Fruit fly (Drosophila melanogaster) whole organism, embryonic: ENCODE results near the gene CG31493.
A peak's percentile ranks its signal among the peaks of the same experiment; 100 is the strongest.

ENCODE experiments used
- Awh ChIP-seq: fragments of 200-800 bp; sonication (Bioruptor generic); IDR thresholded peaks from 2 replicates; pipeline ENCODE4, ENCODE4 v1.3.6; 2022; ENCODE audit warnings: missing biosample characterization, missing genetic modification characterization
- CG12299 ChIP-seq: fragments of 200-800 bp; sonication (Bioruptor generic); optimal IDR thresholded peaks from 2 replicates; lab custom pipeline; 2018; ENCODE audit warnings: missing biosample characterization, mild to moderate bottlenecking, missing genetic modification characterization
- CG12744 ChIP-seq: fragments of 200-800 bp; sonication (Bioruptor generic); optimal IDR thresholded peaks from 2 replicates; lab custom pipeline; 2016; ENCODE audit warnings: missing biosample characterization, missing genetic modification characterization
- CG1602 ChIP-seq: fragments of 200-800 bp; sonication (Bioruptor generic); optimal IDR thresholded peaks from 3 replicates; lab custom pipeline; 2016; ENCODE audit warnings: missing biosample characterization, missing genetic modification characterization
- CG16863 ChIP-seq: fragments of 200-800 bp; sonication (Bioruptor generic); optimal IDR thresholded peaks from 3 replicates; lab custom pipeline; 2016; ENCODE audit warnings: missing biosample characterization, missing genetic modification characterization
- CG17359 ChIP-seq: fragments of 200-800 bp; sonication (Bioruptor generic); optimal IDR thresholded peaks from 3 replicates; lab custom pipeline; 2018; ENCODE audit warnings: missing biosample characterization, mild to moderate bottlenecking, missing genetic modification characterization, moderate library complexity
- CG17612 ChIP-seq: fragments of 200-800 bp; sonication (Bioruptor generic); IDR thresholded peaks from 2 replicates; pipeline ENCODE4 v1.3.6; 2022; ENCODE audit warnings: missing biosample characterization, missing genetic modification characterization
- CG32767 ChIP-seq: fragments of 200-800 bp; sonication (Bioruptor generic); IDR thresholded peaks from 2 replicates; pipeline ENCODE4 v1.3.6; 2022; ENCODE audit warnings: missing biosample characterization, missing genetic modification characterization
- CG3281 ChIP-seq: fragments of 200-800 bp; sonication (Bioruptor generic); optimal IDR thresholded peaks from 3 replicates; lab custom pipeline; 2017; ENCODE audit warnings: missing biosample characterization, mild to moderate bottlenecking, missing genetic modification characterization
- CG3726 ChIP-seq: fragments of 200-800 bp; sonication (Bioruptor generic); IDR thresholded peaks from 3 replicates; pipeline ENCODE4, ENCODE4 v1.3.6; 2022; ENCODE audit warnings: missing biosample characterization, missing genetic modification characterization
- CG3847 ChIP-seq: fragments of 200-800 bp; sonication (Bioruptor generic); IDR thresholded peaks from 2 replicates; pipeline ENCODE4 v1.3.6; 2022; ENCODE audit warnings: missing biosample characterization, missing genetic modification characterization
- CG42726 ChIP-seq: fragments of 200-800 bp; sonication (Bioruptor generic); IDR thresholded peaks from 2 replicates; pipeline ENCODE4 v1.3.6; 2022; ENCODE audit warnings: missing biosample characterization, missing genetic modification characterization; ENCODE audit not compliant: partially characterized antibody
- CG4424 ChIP-seq: fragments of 200-800 bp; sonication (Bioruptor generic); optimal IDR thresholded peaks from 3 replicates; lab custom pipeline; 2016; ENCODE audit warnings: missing biosample characterization, missing genetic modification characterization
- CG8388 ChIP-seq: fragments of 200-800 bp; sonication (Bioruptor generic); optimal IDR thresholded peaks from 2 replicates; lab custom pipeline; 2019; ENCODE audit warnings: missing biosample characterization, mild to moderate bottlenecking, missing genetic modification characterization, moderate library complexity
- CG9609 ChIP-seq: fragments of 200-800 bp; sonication (Bioruptor generic); optimal IDR thresholded peaks from 3 replicates; lab custom pipeline; 2016; ENCODE audit warnings: missing biosample characterization, missing genetic modification characterization
- CG9727 ChIP-seq: fragments of 200-800 bp; sonication (Bioruptor generic); optimal IDR thresholded peaks from 3 replicates; lab custom pipeline; 2017; ENCODE audit warnings: missing biosample characterization, mild to moderate bottlenecking, missing genetic modification characterization
- CTCF ChIP-seq: fragments of 200-800 bp; sonication (Bioruptor generic); optimal IDR thresholded peaks from 2 replicates; lab custom pipeline; 2017; ENCODE audit warnings: missing biosample characterization, mild to moderate bottlenecking, missing genetic modification characterization, moderate library complexity
- D19B ChIP-seq: fragments of 200-800 bp; sonication (Bioruptor generic); optimal IDR thresholded peaks from 2 replicates; lab custom pipeline; 2017; ENCODE audit warnings: missing biosample characterization, mild to moderate bottlenecking, missing genetic modification characterization
- Deaf1 ChIP-seq: fragments of 200-800 bp; optimal IDR thresholded peaks from 3 replicates; lab custom pipeline; 2019; ENCODE audit warnings: missing biosample characterization, mild to moderate bottlenecking, missing genetic modification characterization, moderate library complexity
- Dref ChIP-seq: fragments of 200-800 bp; sonication (Bioruptor generic); IDR thresholded peaks from 2 replicates; pipeline ENCODE4 v1.3.6; 2022; ENCODE audit warnings: missing biosample characterization, missing genetic modification characterization
- Elba2 ChIP-seq: fragments of 200-800 bp; sonication (Bioruptor generic); optimal IDR thresholded peaks from 3 replicates; lab custom pipeline; 2016; ENCODE audit warnings: missing biosample characterization, missing genetic modification characterization
- Gug ChIP-seq: fragments of 200-800 bp; sonication (Bioruptor generic); IDR thresholded peaks from 4 replicates; pipeline ENCODE4 v1.3.6; 2022; ENCODE audit warnings: missing biosample characterization, missing genetic modification characterization
- H2.0 ChIP-seq: fragments of 200-800 bp; sonication (Bioruptor generic); IDR thresholded peaks from 2 replicates; pipeline ENCODE4 v1.3.6; 2022; ENCODE audit warnings: missing biosample characterization, missing genetic modification characterization
- Hand ChIP-seq: fragments of 200-800 bp; sonication (Bioruptor generic); optimal IDR thresholded peaks from 2 replicates; lab custom pipeline; 2017; ENCODE audit warnings: mild to moderate bottlenecking, missing biosample characterization, missing genetic modification reagents, missing genetic modification characterization
- MBD-R2 ChIP-seq: fragments of 200-800 bp; sonication (Bioruptor generic); IDR thresholded peaks from 2 replicates; pipeline ENCODE4 v1.3.6; 2022; ENCODE audit warnings: missing biosample characterization, missing genetic modification characterization
- NC2α ChIP-seq: fragments of 200-800 bp; sonication (Bioruptor generic); optimal IDR thresholded peaks from 2 replicates; lab custom pipeline; 2016; ENCODE audit warnings: missing biosample characterization, missing genetic modification characterization
- Poxn ChIP-seq: fragments of 200-800 bp; sonication (Bioruptor generic); IDR thresholded peaks from 2 replicates; pipeline ENCODE4 v1.3.6; 2022; ENCODE audit warnings: missing biosample characterization, missing genetic modification characterization
- Sox100B ChIP-seq: fragments of 200-800 bp; sonication (Bioruptor generic); optimal IDR thresholded peaks from 3 replicates; lab custom pipeline; 2018; ENCODE audit warnings: missing biosample characterization, mild to moderate bottlenecking, missing genetic modification characterization
- Sox102F ChIP-seq: fragments of 200-800 bp; sonication (Bioruptor generic); optimal IDR thresholded peaks from 2 replicates; lab custom pipeline; 2018; ENCODE audit warnings: missing biosample characterization, mild to moderate bottlenecking, missing genetic modification characterization, moderate library complexity
- ap ChIP-seq: fragments of 200-800 bp; sonication (Bioruptor generic); IDR thresholded peaks from 2 replicates; pipeline ENCODE4 v1.3.6; 2022; ENCODE audit warnings: missing biosample characterization, missing genetic modification characterization
- ara ChIP-seq: fragments of 200-800 bp; sonication (Bioruptor generic); IDR thresholded peaks from 2 replicates; pipeline ENCODE4 v1.3.6; 2022; ENCODE audit warnings: missing biosample characterization, missing genetic modification characterization
- az2 ChIP-seq: fragments of 200-800 bp; sonication (Bioruptor generic); optimal IDR thresholded peaks from 3 replicates; lab custom pipeline; 2016; ENCODE audit warnings: missing biosample characterization, missing genetic modification characterization
- bigmax ChIP-seq: fragments of 200-800 bp; sonication (Bioruptor generic); optimal IDR thresholded peaks from 2 replicates; lab custom pipeline; 2018; ENCODE audit warnings: missing biosample characterization, mild to moderate bottlenecking, missing genetic modification characterization
- cato ChIP-seq: fragments of 200-800 bp; sonication (Bioruptor generic); optimal IDR thresholded peaks from 2 replicates; lab custom pipeline; 2016; ENCODE audit warnings: missing biosample characterization, missing genetic modification characterization, borderline replicate concordance
- chif ChIP-seq, 2 experiments: fragments of 200-800 bp; sonication (Bioruptor generic); optimal IDR thresholded peaks; 3 replicates each; lab custom pipeline; 2016; ENCODE audit warnings: missing biosample characterization in 2 of 2, missing genetic modification characterization in 2 of 2
- eve ChIP-seq, 2 experiments: fragments of >200 bp; optimal IDR thresholded peaks; 2 replicates each; lab custom pipeline; 2017; ENCODE audit warnings: missing biosample characterization in 2 of 2, missing genetic modification characterization in 2 of 2
- ftz-f1 ChIP-seq: fragments of 200-800 bp; sonication (Bioruptor generic); optimal IDR thresholded peaks from 2 replicates; lab custom pipeline; 2016; ENCODE audit warnings: missing biosample characterization, missing genetic modification characterization
- gcm ChIP-seq: fragments of 200-800 bp; sonication (Bioruptor generic); optimal IDR thresholded peaks from 2 replicates; lab custom pipeline; 2019; ENCODE audit warnings: missing biosample characterization, mild to moderate bottlenecking, missing genetic modification characterization, moderate library complexity
- jumu ChIP-seq: fragments of 200-800 bp; sonication (Bioruptor generic); optimal IDR thresholded peaks from 3 replicates; lab custom pipeline; 2016; ENCODE audit warnings: missing biosample characterization, missing genetic modification characterization
- lilli ChIP-seq: fragments of 200-800 bp; sonication (Bioruptor generic); optimal IDR thresholded peaks from 3 replicates; lab custom pipeline; 2016; ENCODE audit warnings: missing biosample characterization, missing genetic modification characterization
- lmd ChIP-seq: fragments of 200-800 bp; sonication (Bioruptor generic); IDR thresholded peaks from 2 replicates; pipeline ENCODE4 v1.3.6; 2022; ENCODE audit warnings: missing biosample characterization, missing genetic modification characterization
- maf-S ChIP-seq: fragments of 200-800 bp; sonication (Bioruptor generic); optimal IDR thresholded peaks from 2 replicates; lab custom pipeline; 2016; ENCODE audit warnings: missing biosample characterization, missing genetic modification characterization
- nmo ChIP-seq: fragments of 200-800 bp; sonication (Bioruptor generic); optimal IDR thresholded peaks from 2 replicates; lab custom pipeline; 2018; ENCODE audit warnings: missing biosample characterization, mild to moderate bottlenecking, missing genetic modification characterization, moderate library complexity
- pita ChIP-seq: fragments of 200-800 bp; sonication (Bioruptor generic); optimal IDR thresholded peaks from 2 replicates; lab custom pipeline; 2017; ENCODE audit warnings: missing biosample characterization, mild to moderate bottlenecking, missing genetic modification characterization
- ro ChIP-seq: fragments of 200-800 bp; sonication (Bioruptor generic); IDR thresholded peaks from 2 replicates; pipeline ENCODE4 v1.3.6; 2022; ENCODE audit warnings: missing biosample characterization, missing genetic modification characterization
- sima ChIP-seq: fragments of 200-800 bp; sonication (Bioruptor generic); optimal IDR thresholded peaks from 2 replicates; lab custom pipeline; 2016; ENCODE audit warnings: missing biosample characterization, missing genetic modification characterization
- ssp ChIP-seq: fragments of 200-800 bp; sonication (Bioruptor generic); IDR thresholded peaks from 2 replicates; pipeline ENCODE4 v1.3.6; 2022; ENCODE audit warnings: missing biosample characterization, missing genetic modification characterization
- sug ChIP-seq: fragments of 200-800 bp; optimal IDR thresholded peaks from 2 replicates; lab custom pipeline; 2019; ENCODE audit warnings: missing biosample characterization, mild to moderate bottlenecking, missing genetic modification characterization, moderate library complexity
- tin ChIP-seq: fragments of 200-800 bp; sonication (Bioruptor generic); optimal IDR thresholded peaks from 3 replicates; lab custom pipeline; 2016; ENCODE audit warnings: missing biosample characterization, missing genetic modification characterization
- unc-4 ChIP-seq: fragments of 200-800 bp; sonication (Bioruptor generic); IDR thresholded peaks from 2 replicates; pipeline ENCODE4 v1.3.6; 2022; ENCODE audit warnings: missing biosample characterization, missing genetic modification characterization; ENCODE audit not compliant: partially characterized antibody
- vnd ChIP-seq: fragments of 200-800 bp; sonication (Bioruptor generic); IDR thresholded peaks from 3 replicates; pipeline ENCODE4 v1.3.6; 2022; ENCODE audit warnings: missing biosample characterization, missing genetic modification characterization; ENCODE audit not compliant: partially characterized antibody
- z ChIP-seq: fragments of 200-800 bp; sonication (Bioruptor generic); IDR thresholded peaks from 3 replicates; pipeline ENCODE4 v1.3.6; 2022; ENCODE audit warnings: missing biosample characterization, missing genetic modification characterization

The CG31493 gene

DNA sequence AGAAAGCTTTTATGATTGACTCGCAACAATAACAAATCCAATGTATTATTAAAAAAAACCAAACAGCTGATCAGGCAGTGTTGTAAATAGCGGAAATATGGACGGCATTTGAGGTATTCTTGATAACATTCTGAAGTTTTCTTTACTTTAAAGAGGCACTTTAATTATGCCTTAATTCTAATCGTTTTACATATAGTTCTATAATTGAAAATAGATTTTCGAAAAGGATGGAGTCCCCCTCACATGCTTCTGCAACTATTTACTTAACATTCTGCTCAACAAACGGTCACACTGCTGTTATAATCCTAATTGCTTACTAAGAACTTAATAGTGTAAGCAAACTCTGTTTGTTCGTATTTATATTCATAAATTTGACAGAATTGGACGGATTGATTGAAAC, 3.4 kb upstream of the CG31493 start, which contains the start of gene CG10068 (continued):
- TF ChIP-seq ro (GFP tag; lab: Robert Waterston, UW) (peak; percentile 67; the same call in 1 of the 2 replicates), ap (peak; percentile 85), chif (GFP tag; optimal IDR thresholded peaks at IDR 0.05; lab: Kevin White, UChicago) (peak; percentile 83 to 87), CG9727 (GFP tag; lab: Kevin White, UChicago) (peak; percentile 92), lilli (GFP tag; lab: Kevin White, UChicago) (peak; percentile 93), Sox100B (peak; percentile 79), gcm (GFP tag; lab: Kevin White, UChicago) (peak; percentile 87), z (GFP tag; lab: Robert Waterston, UW) (peak; percentile 66; the same call in 2 of the 3 replicates), az2 (peak; percentile 89), Sox102F (GFP tag; lab: Kevin White, UChicago) (peak; percentile 90), CG32767 (GFP tag; lab: Robert Waterston, UW) (peak; percentile 81), NC2α (peak; percentile 81), CG3281 (GFP tag; lab: Kevin White, UChicago) (peak; percentile 82), pita (GFP tag; lab: Kevin White, UChicago) (no peak), Elba2 (GFP tag; lab: Kevin White, UChicago) (peak; percentile 91), sima (GFP tag; lab: Kevin White, UChicago) (peak; percentile 22), ftz-f1 (no peak), nmo (GFP tag; lab: Kevin White, UChicago) (peak; percentile 94), unc-4 (0 out of 2 replicates have a peak, but pooled peaks have one; percentile 27), sug (tag; lab: Kevin White, UChicago) (peak; percentile 72), CG17359 (peak; percentile 90), vnd (no peak), CG3726 (peak; percentile 89), bigmax (GFP tag; lab: Kevin White, UChicago) (peak; percentile 18), Deaf1 (tag; lab: Kevin White, UChicago) (peak; percentile 55), lmd (GFP tag; lab: Robert Waterston, UW) (peak; percentile 85), Hand (GFP tag; lab: Kevin White, UChicago) (peak; percentile 54), ssp (GFP tag; lab: Robert Waterston, UW) (peak; percentile 70), maf-S (peak; percentile 86), Gug (GFP tag; lab: Robert Waterston, UW) (peak; percentile 73; the same call in 2 of the 4 replicates), CG1602 (peak; percentile 89), CG12744 (GFP tag; lab: Kevin White, UChicago) (peak; percentile 91), eve (GFP tag; optimal IDR thresholded peaks at IDR 0.05; lab: Kevin White, UChicago) (no peak), Dref (GFP tag; lab: Robert Waterston, UW) (no peak), D19B (peak; percentile 58), CG16863 (peak; percentile 89), MBD-R2 (GFP tag; lab: Robert Waterston, UW) (peak; percentile 93), Poxn (GFP tag; lab: Robert Waterston, UW) (no peak), cato (peak; percentile 64), CG9609 (GFP tag; lab: Kevin White, UChicago) (peak; percentile 87), CG4424 (GFP tag; lab: Kevin White, UChicago) (peak; percentile 88), CG17612 (GFP tag; lab: Robert Waterston, UW) (peak; percentile 74), CG12299 (peak; percentile 87), Awh (GFP tag; lab: Robert Waterston, UW) (peak; percentile 94), CG3847 (no peak), CG8388 (peak; percentile 87), ara (GFP tag; lab: Robert Waterston, UW) (peak; percentile 94), tin (GFP tag; lab: Kevin White, UChicago) (peak; percentile 86), CG42726 (no peak), jumu (GFP tag; lab: Kevin White, UChicago) (peak; percentile 83), H2.0 (peak; percentile 92), CTCF (peak; percentile 62)
